Fruit fly (Drosophila melanogaster) whole organism, embryonic: ENCODE results near the gene smg.
A peak's percentile ranks its signal among the peaks of the same experiment; 100 is the strongest.

Experiments
- Abd-B ChIP-seq: fragments of 200-800 bp; sonication (Bioruptor generic); optimal IDR thresholded peaks from 2 replicates; lab custom pipeline; 2018; ENCODE audit warnings: missing biosample characterization, mild to moderate bottlenecking, missing genetic modification characterization, moderate library complexity
- Ada2b ChIP-seq: fragments of 200-800 bp; sonication (Bioruptor generic); IDR thresholded peaks from 2 replicates; pipeline ENCODE4 v1.3.6; 2022; ENCODE audit warnings: missing biosample characterization, missing genetic modification characterization
- Atf3 ChIP-seq: fragments of 200-800 bp; sonication (Bioruptor generic); optimal IDR thresholded peaks from 3 replicates; lab custom pipeline; 2016; ENCODE audit warnings: missing biosample characterization, missing genetic modification characterization
- CG10267 ChIP-seq: fragments of 200-800 bp; sonication (Bioruptor generic); optimal IDR thresholded peaks from 2 replicates; lab custom pipeline; 2018; ENCODE audit warnings: missing biosample characterization, mild to moderate bottlenecking, missing genetic modification characterization, moderate library complexity
- CG10431 ChIP-seq: fragments of 200-800 bp; sonication (Bioruptor generic); optimal IDR thresholded peaks from 3 replicates; lab custom pipeline; 2018; ENCODE audit warnings: missing biosample characterization, mild to moderate bottlenecking, missing genetic modification characterization
- CG11247 ChIP-seq: fragments of 200-800 bp; sonication (Bioruptor generic); IDR thresholded peaks from 2 replicates; pipeline ENCODE4 v1.3.6; 2022; ENCODE audit warnings: missing biosample characterization, missing genetic modification characterization
- CG1233 ChIP-seq: fragments of 200-800 bp; sonication (Bioruptor generic); optimal IDR thresholded peaks from 4 replicates; lab custom pipeline; 2018; ENCODE audit warnings: missing biosample characterization, mild to moderate bottlenecking, missing genetic modification characterization
- CG12744 ChIP-seq: fragments of 200-800 bp; sonication (Bioruptor generic); optimal IDR thresholded peaks from 2 replicates; lab custom pipeline; 2016; ENCODE audit warnings: missing biosample characterization, missing genetic modification characterization
- CG13624 ChIP-seq: fragments of 200-800 bp; sonication (Bioruptor generic); optimal IDR thresholded peaks from 2 replicates; lab custom pipeline; 2016; ENCODE audit warnings: missing biosample characterization, missing genetic modification characterization
- CG13894 ChIP-seq: fragments of 200-800 bp; sonication (Bioruptor generic); optimal IDR thresholded peaks from 3 replicates; lab custom pipeline; 2018; ENCODE audit warnings: missing biosample characterization, mild to moderate bottlenecking, missing genetic modification characterization, moderate library complexity
- CG14050 ChIP-seq: fragments of 200-800 bp; sonication (Bioruptor generic); IDR thresholded peaks from 3 replicates; pipeline ENCODE4 v1.3.6; 2022; ENCODE audit warnings: missing biosample characterization, missing genetic modification characterization
- CG30431 ChIP-seq: fragments of 200-800 bp; sonication (Bioruptor generic); optimal IDR thresholded peaks from 2 replicates; lab custom pipeline; 2017; ENCODE audit warnings: missing biosample characterization, missing genetic modification characterization
- CG3065 ChIP-seq: fragments of 200-800 bp; sonication (Bioruptor generic); optimal IDR thresholded peaks from 2 replicates; lab custom pipeline; 2016; ENCODE audit warnings: missing biosample characterization, missing genetic modification characterization
- CG7556 ChIP-seq: fragments of 200-800 bp; sonication (Bioruptor generic); optimal IDR thresholded peaks from 2 replicates; lab custom pipeline; 2017; ENCODE audit warnings: missing biosample characterization, mild to moderate bottlenecking, missing genetic modification characterization
- CG9609 ChIP-seq: fragments of 200-800 bp; sonication (Bioruptor generic); optimal IDR thresholded peaks from 3 replicates; lab custom pipeline; 2016; ENCODE audit warnings: missing biosample characterization, missing genetic modification characterization
- CG9727 ChIP-seq: fragments of 200-800 bp; sonication (Bioruptor generic); optimal IDR thresholded peaks from 3 replicates; lab custom pipeline; 2017; ENCODE audit warnings: missing biosample characterization, mild to moderate bottlenecking, missing genetic modification characterization
- D ChIP-seq, 2 experiments: fragments of 200-800 bp in 1 of 2; fragments of >200 bp in 1 of 2; sonication (Bioruptor generic) in 1 of 2; optimal IDR thresholded peaks; 2 replicates in 1 of 2; 3 replicates in 1 of 2; lab custom pipeline; 2017; ENCODE audit warnings: mild to moderate bottlenecking in 1 of 2, missing biosample characterization in 1 of 2, missing genetic modification characterization in 1 of 2, missing genetic modification reagents in 1 of 2
- Dip2 ChIP-seq: fragments of 200-800 bp; sonication (Bioruptor generic); IDR thresholded peaks from 2 replicates; pipeline ENCODE4 v1.3.6; 2022; ENCODE audit warnings: missing biosample characterization, missing genetic modification characterization
- E2f2 ChIP-seq: fragments of 200-800 bp; sonication (Bioruptor generic); IDR thresholded peaks from 2 replicates; pipeline ENCODE4 v1.3.6; 2022; ENCODE audit warnings: missing biosample characterization, missing genetic modification characterization
- Elba2 ChIP-seq: fragments of 200-800 bp; sonication (Bioruptor generic); optimal IDR thresholded peaks from 3 replicates; lab custom pipeline; 2016; ENCODE audit warnings: missing biosample characterization, missing genetic modification characterization
- HLH3B ChIP-seq: fragments of 200-800 bp; sonication (Bioruptor generic); IDR thresholded peaks from 2 replicates; pipeline ENCODE4 v1.3.6; 2022; ENCODE audit warnings: missing biosample characterization, missing genetic modification characterization
- Hr3 ChIP-seq: fragments of 200-800 bp; sonication (Bioruptor generic); optimal IDR thresholded peaks from 3 replicates; lab custom pipeline; 2016; ENCODE audit warnings: missing biosample characterization, missing genetic modification characterization
- Mad ChIP-seq: fragments of 200-800 bp; sonication (Bioruptor generic); optimal IDR thresholded peaks from 2 replicates; lab custom pipeline; 2016; ENCODE audit warnings: missing biosample characterization, missing genetic modification characterization
- Med ChIP-seq: fragments of 200-800 bp; sonication (Bioruptor generic); peaks from one replicate; lab custom pipeline; 2016; ENCODE audit warnings: missing biosample characterization, missing genetic modification characterization, mild to moderate bottlenecking, inconsistent platforms, moderate library complexity
- Mes4 ChIP-seq: fragments of 200-800 bp; sonication (Bioruptor generic); optimal IDR thresholded peaks from 2 replicates; lab custom pipeline; 2016; ENCODE audit warnings: missing biosample characterization, missing genetic modification characterization
- NFAT ChIP-seq: fragments of 200-800 bp; sonication (Bioruptor generic); IDR thresholded peaks from 2 replicates; pipeline ENCODE4 v1.3.6; 2022; ENCODE audit warnings: missing biosample characterization, missing genetic modification characterization
- NK7.1 ChIP-seq: fragments of 200-800 bp; sonication (Bioruptor generic); optimal IDR thresholded peaks from 3 replicates; lab custom pipeline; 2016; ENCODE audit warnings: missing biosample characterization, missing genetic modification characterization
- Nf-YB ChIP-seq: fragments of 200-800 bp; sonication (Bioruptor generic); optimal IDR thresholded peaks from 3 replicates; lab custom pipeline; 2019; ENCODE audit warnings: missing biosample characterization, mild to moderate bottlenecking, missing genetic modification characterization, moderate library complexity
- Rx ChIP-seq: fragments of 200-800 bp; sonication (Bioruptor generic); IDR thresholded peaks from 2 replicates; pipeline ENCODE4 v1.3.6; 2022; ENCODE audit warnings: missing biosample characterization, missing genetic modification characterization
- Vsx1 ChIP-seq: fragments of 200-800 bp; sonication (Bioruptor generic); optimal IDR thresholded peaks from 2 replicates; lab custom pipeline; 2017; ENCODE audit warnings: missing biosample characterization, mild to moderate bottlenecking, missing genetic modification characterization, missing genetic modification reagents
- chinmo ChIP-seq: fragments of 200-800 bp; sonication (Bioruptor generic); IDR thresholded peaks from 4 replicates; pipeline ENCODE4 v1.3.6; 2022; ENCODE audit warnings: missing biosample characterization, missing genetic modification characterization; ENCODE audit not compliant: partially characterized antibody
- dmrt11E ChIP-seq: fragments of 200-800 bp; sonication (Bioruptor generic); optimal IDR thresholded peaks from 3 replicates; lab custom pipeline; 2018; ENCODE audit warnings: missing biosample characterization, mild to moderate bottlenecking, missing genetic modification characterization, moderate library complexity
- eve ChIP-seq, 2 experiments: fragments of >200 bp; optimal IDR thresholded peaks; 2 replicates each; lab custom pipeline; 2017; ENCODE audit warnings: missing biosample characterization in 2 of 2, missing genetic modification characterization in 2 of 2
- gcm ChIP-seq: fragments of 200-800 bp; sonication (Bioruptor generic); optimal IDR thresholded peaks from 2 replicates; lab custom pipeline; 2019; ENCODE audit warnings: missing biosample characterization, mild to moderate bottlenecking, missing genetic modification characterization, moderate library complexity
- her ChIP-seq: fragments of 200-800 bp; sonication (Bioruptor generic); optimal IDR thresholded peaks from 2 replicates; lab custom pipeline; 2016; ENCODE audit warnings: missing biosample characterization, missing genetic modification characterization
- jumu ChIP-seq: fragments of 200-800 bp; sonication (Bioruptor generic); optimal IDR thresholded peaks from 3 replicates; lab custom pipeline; 2016; ENCODE audit warnings: missing biosample characterization, missing genetic modification characterization
- mam ChIP-seq: fragments of 200-800 bp; sonication (Bioruptor generic); optimal IDR thresholded peaks from 3 replicates; lab custom pipeline; 2016; ENCODE audit warnings: missing biosample characterization, missing genetic modification characterization
- nau ChIP-seq: fragments of 200-800 bp; sonication (Bioruptor generic); optimal IDR thresholded peaks from 3 replicates; lab custom pipeline; 2017; ENCODE audit warnings: missing biosample characterization, mild to moderate bottlenecking, missing genetic modification characterization, missing genetic modification reagents
- onecut ChIP-seq: fragments of 200-800 bp; sonication (Bioruptor generic); IDR thresholded peaks from 2 replicates; pipeline ENCODE4 v1.3.6; 2022; ENCODE audit warnings: missing biosample characterization, missing genetic modification characterization
- org-1 ChIP-seq: fragments of 200-800 bp; sonication (Bioruptor generic); optimal IDR thresholded peaks from 2 replicates; lab custom pipeline; 2017; ENCODE audit warnings: missing biosample characterization, missing genetic modification characterization
- pan ChIP-seq, 4 experiments: fragments of >200 bp in 3 of 4; fragments of 200-800 bp in 1 of 4; sonication (Bioruptor generic) in 1 of 4; optimal IDR thresholded peaks in 3 of 4; IDR thresholded peaks in 1 of 4; 2 replicates each; pipeline versions ENCODE4 v1.3.6 to Lab custom; 2017 to 2022; ENCODE audit warnings: missing biosample characterization in 2 of 4, missing genetic modification characterization in 2 of 4, mixed read lengths in 1 of 4
- stwl ChIP-seq: fragments of 200-800 bp; sonication (Bioruptor generic); optimal IDR thresholded peaks from 3 replicates; lab custom pipeline; 2018; ENCODE audit warnings: missing biosample characterization, mild to moderate bottlenecking, missing genetic modification characterization, moderate library complexity
- tio ChIP-seq: fragments of 200-800 bp; sonication (Bioruptor generic); optimal IDR thresholded peaks from 2 replicates; lab custom pipeline; 2017; ENCODE audit warnings: missing biosample characterization, missing genetic modification characterization, inconsistent platforms
- unpg ChIP-seq: fragments of 200-800 bp; sonication (Bioruptor generic); optimal IDR thresholded peaks from 3 replicates; lab custom pipeline; 2018; ENCODE audit warnings: missing biosample characterization, mild to moderate bottlenecking, missing genetic modification characterization, moderate library complexity
- vnd ChIP-seq: fragments of 200-800 bp; sonication (Bioruptor generic); IDR thresholded peaks from 3 replicates; pipeline ENCODE4 v1.3.6; 2022; ENCODE audit warnings: missing biosample characterization, missing genetic modification characterization; ENCODE audit not compliant: partially characterized antibody
- wdn ChIP-seq: fragments of 200-800 bp; sonication (Bioruptor generic); IDR thresholded peaks from 2 replicates; pipeline ENCODE4 v1.3.6; 2022; ENCODE audit warnings: missing biosample characterization, missing genetic modification characterization
- zf30C ChIP-seq: fragments of 200-800 bp; sonication (Bioruptor generic); optimal IDR thresholded peaks from 3 replicates; lab custom pipeline; 2018; ENCODE audit warnings: missing biosample characterization, mild to moderate bottlenecking, missing genetic modification characterization

Gene smg

DNA sequence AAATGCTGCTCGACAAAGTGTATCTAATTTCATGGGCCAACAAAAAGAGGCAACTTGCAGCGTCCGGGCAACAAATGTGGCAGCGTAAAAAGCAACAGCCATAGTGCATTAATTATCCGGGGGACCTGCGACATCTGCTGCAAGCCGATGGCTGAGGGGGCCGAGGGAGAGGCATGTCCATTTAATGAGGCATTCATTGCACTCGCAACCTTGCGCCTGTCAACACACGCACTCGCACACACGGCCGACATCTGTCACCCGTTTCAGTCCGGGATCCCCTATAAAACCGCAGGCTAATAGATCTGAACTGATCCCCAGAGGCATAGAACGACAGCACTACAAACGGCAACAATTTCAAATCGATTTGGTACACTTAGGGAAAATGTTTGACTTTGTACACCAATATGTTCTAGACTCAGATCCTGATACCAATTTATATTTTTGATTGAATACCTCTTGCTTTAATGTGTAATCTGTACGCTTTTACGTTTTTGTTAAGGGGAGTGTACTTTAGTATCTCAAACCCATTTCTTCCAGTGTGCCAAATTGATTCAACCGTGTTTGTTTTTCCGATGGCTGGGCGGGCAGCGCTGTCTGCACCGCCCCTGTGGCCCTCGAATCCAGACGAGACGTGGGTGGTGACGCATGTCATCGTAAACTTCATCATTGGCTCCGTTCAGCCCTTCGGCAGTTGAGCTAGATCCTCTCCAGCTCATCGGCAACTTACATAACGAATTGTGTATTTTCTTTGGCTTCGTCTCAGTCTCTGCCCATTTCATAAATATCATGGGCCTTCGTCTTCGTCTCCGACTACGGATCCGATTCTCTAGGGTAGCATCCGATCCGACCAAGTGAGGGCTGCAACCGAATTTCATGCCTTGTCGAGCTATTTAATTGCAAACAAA is 13.9 kb upstream of the smg start (continued):
- TF ChIP-seq CG13894 (tag; lab: Kevin White, UChicago) (no peak), CG7556 (peak; percentile 77), vnd (no peak), dmrt11E (tag; lab: Kevin White, UChicago) (peak; percentile 89), Mad (GFP tag; lab: Kevin White, UChicago) (peak; percentile 45), CG10267 (tag; lab: Kevin White, UChicago) (peak; percentile 84), stwl (tag; lab: Kevin White, UChicago) (no peak), Elba2 (GFP tag; lab: Kevin White, UChicago) (peak; percentile 24), Nf-YB (GFP tag; lab: Kevin White, UChicago) (peak; percentile 39), CG14050 (peak; percentile 15; the same call in 1 of the 3 replicates), onecut (peak; percentile 71), Atf3 (peak; percentile 30), CG3065 (peak; percentile 59), CG11247 (GFP tag; lab: Robert Waterston, UW) (peak; percentile 71), Rx (GFP tag; lab: Robert Waterston, UW) (peak; percentile 71), zf30C (GFP tag; lab: Kevin White, UChicago) (peak; percentile 90), pan (optimal IDR thresholded peaks at IDR 0.05; lab: Kevin White, UChicago) (no peak), pan (GFP tag; optimal IDR thresholded peaks at IDR 0.05 in 1 of 2, IDR thresholded peaks at IDR 0.05 in 1 of 2) (peak in 1 of 2 experiments; percentile 70), unpg (GFP tag; lab: Kevin White, UChicago) (peak; percentile 73), Hr3 (GFP tag; lab: Kevin White, UChicago) (peak; percentile 59), Abd-B (GFP tag; lab: Kevin White, UChicago) (peak; percentile 86), CG12744 (GFP tag; lab: Kevin White, UChicago) (peak; percentile 12), gcm (peak; percentile 67), Ada2b (GFP tag; lab: Robert Waterston, UW) (peak; percentile 58), Vsx1 (GFP tag; lab: Kevin White, UChicago) (peak; percentile 12), CG30431 (GFP tag; lab: Kevin White, UChicago) (peak; percentile 71), wdn (GFP tag; lab: Robert Waterston, UW) (no peak), HLH3B (GFP tag; lab: Robert Waterston, UW) (peak; percentile 80), org-1 (GFP tag; lab: Kevin White, UChicago) (peak; percentile 75), D (optimal IDR thresholded peaks at IDR 0.05; lab: Kevin White, UChicago) (peak; percentile 33), D (GFP tag; optimal IDR thresholded peaks at IDR 0.05; lab: Kevin White, UChicago) (peak; percentile 84), CG1233 (peak; percentile 81), chinmo (no peak), Dip2 (no peak), mam (GFP tag; lab: Kevin White, UChicago) (peak; percentile 71), jumu (peak; percentile 85), NK7.1 (GFP tag; lab: Kevin White, UChicago) (peak; percentile 41), eve (GFP tag; optimal IDR thresholded peaks at IDR 0.05; lab: Kevin White, UChicago) (peak in 1 of 2 experiments; percentile 44), tio (GFP tag; lab: Kevin White, UChicago) (no peak), CG9609 (GFP tag; lab: Kevin White, UChicago) (peak; percentile 69), E2f2 (GFP tag; lab: Robert Waterston, UW) (peak; percentile 48; the same call in 1 of the 2 replicates), NFAT (no peak), CG10431 (GFP tag; lab: Kevin White, UChicago) (no peak), CG13624 (GFP tag; lab: Kevin White, UChicago) (peak; percentile 67), Mes4 (GFP tag; lab: Kevin White, UChicago) (peak; percentile 75), nau (no peak), Med (peak; percentile 85), CG9727 (GFP tag; lab: Kevin White, UChicago) (peak; percentile 94), her (peak; percentile 53)
